Fruit fly (Drosophila melanogaster) whole organism, adult: ENCODE results near the gene SPoCk.

Experiments used
- CG11617 ChIP-seq: fragments of 200-800 bp; sonication (Bioruptor generic); optimal IDR thresholded peaks from 2 replicates; lab custom pipeline; 2017; ENCODE audit warnings: mild to moderate bottlenecking, missing biosample characterization, missing genetic modification reagents, missing genetic modification characterization
- CG12768 ChIP-seq: fragments of 200-800 bp; sonication (Bioruptor generic); optimal IDR thresholded peaks from 2 replicates; lab custom pipeline; 2017; ENCODE audit warnings: missing biosample characterization, missing genetic modification characterization, mild to moderate bottlenecking, moderate library complexity, missing genetic modification reagents
- CG14711 ChIP-seq: fragments of 200-800 bp; sonication (Bioruptor generic); optimal IDR thresholded peaks from 2 replicates; lab custom pipeline; 2018; ENCODE audit warnings: missing biosample characterization, mild to moderate bottlenecking, missing genetic modification characterization, moderate library complexity
- CG1620 ChIP-seq: fragments of 200-800 bp; sonication (Bioruptor generic); optimal IDR thresholded peaks from 2 replicates; lab custom pipeline; 2016; ENCODE audit warnings: missing biosample characterization, missing genetic modification characterization
- CG33017 ChIP-seq: fragments of 200-800 bp; sonication (Bioruptor generic); optimal IDR thresholded peaks from 2 replicates; lab custom pipeline; 2018; ENCODE audit warnings: missing biosample characterization, mild to moderate bottlenecking, missing genetic modification characterization, moderate library complexity
- CG5204 ChIP-seq: fragments of 200-800 bp; sonication (Bioruptor generic); optimal IDR thresholded peaks from 2 replicates; lab custom pipeline; 2016; ENCODE audit warnings: missing biosample characterization, missing genetic modification characterization
- CG7045 ChIP-seq: fragments of 200-800 bp; sonication (Bioruptor generic); optimal IDR thresholded peaks from 2 replicates; lab custom pipeline; 2017; ENCODE audit warnings: missing biosample characterization, mild to moderate bottlenecking, missing genetic modification characterization
- CG7101 ChIP-seq: fragments of 200-800 bp; sonication (Bioruptor generic); optimal IDR thresholded peaks from 2 replicates; lab custom pipeline; 2018; ENCODE audit warnings: missing biosample characterization, mild to moderate bottlenecking, missing genetic modification characterization, moderate library complexity
- Clk ChIP-seq: fragments of 200-800 bp; sonication (Bioruptor generic); optimal IDR thresholded peaks from 2 replicates; lab custom pipeline; 2017; ENCODE audit warnings: missing biosample characterization, missing genetic modification characterization
- Crg-1 ChIP-seq: fragments of 200-800 bp; sonication (Bioruptor generic); optimal IDR thresholded peaks from 2 replicates; lab custom pipeline; 2016; ENCODE audit warnings: missing biosample characterization, missing genetic modification characterization
- Hr96 ChIP-seq: fragments of 200-800 bp; sonication (Bioruptor generic); optimal IDR thresholded peaks from 2 replicates; lab custom pipeline; 2016; ENCODE audit warnings: missing biosample characterization, missing genetic modification characterization
- Mnt ChIP-seq: fragments of 200-800 bp; sonication (Bioruptor generic); optimal IDR thresholded peaks from 2 replicates; lab custom pipeline; 2016; ENCODE audit warnings: missing biosample characterization, mild to moderate bottlenecking, missing genetic modification characterization
- bab1 ChIP-seq: fragments of 200-800 bp; sonication (Bioruptor generic); optimal IDR thresholded peaks from 3 replicates; lab custom pipeline; 2019; ENCODE audit warnings: missing biosample characterization, mild to moderate bottlenecking, missing genetic modification characterization, moderate library complexity
- cic ChIP-seq: fragments of 200-800 bp; sonication (Bioruptor generic); optimal IDR thresholded peaks from 2 replicates; lab custom pipeline; 2017; ENCODE audit warnings: missing biosample characterization, mild to moderate bottlenecking, missing genetic modification characterization, moderate library complexity
- cnc ChIP-seq, 2 experiments: fragments of >200 bp; optimal IDR thresholded peaks; 2 replicates each; lab custom pipeline; 2017
- kay ChIP-seq: fragments of 200-800 bp; sonication (Bioruptor generic); peaks from one replicate; lab custom pipeline; 2016; ENCODE audit warnings: missing biosample characterization, missing genetic modification characterization, borderline replicate concordance
- ovo ChIP-seq: fragments of 200-800 bp; sonication (Bioruptor generic); optimal IDR thresholded peaks from 2 replicates; lab custom pipeline; 2016; ENCODE audit warnings: missing biosample characterization, missing genetic modification characterization
- pad ChIP-seq: fragments of 200-800 bp; sonication (Bioruptor generic); optimal IDR thresholded peaks from 3 replicates; lab custom pipeline; 2017; ENCODE audit warnings: missing biosample characterization, missing genetic modification characterization, mild to moderate bottlenecking, moderate library complexity, missing genetic modification reagents
- tj ChIP-seq: fragments of 200-800 bp; sonication (Bioruptor generic); optimal IDR thresholded peaks from 3 replicates; lab custom pipeline; 2017; ENCODE audit warnings: missing biosample characterization, mild to moderate bottlenecking, missing genetic modification characterization, moderate library complexity
- toe ChIP-seq: fragments of 200-800 bp; sonication (Bioruptor generic); optimal IDR thresholded peaks from 2 replicates; lab custom pipeline; 2016; ENCODE audit warnings: missing biosample characterization, missing genetic modification characterization

Gene SPoCk

dm6 chr3L:22742121-22742531 lies 7.1 kb upstream of the SPoCk start:
- TF ChIP-seq cnc (optimal IDR thresholded peaks at IDR 0.05; lab: Kevin White, UChicago) (no peak), pad (GFP tag; lab: Kevin White, UChicago) (no peak), tj (GFP tag; lab: Kevin White, UChicago) (peak; percentile 14), Crg-1 (GFP tag; lab: Kevin White, UChicago) (no peak), CG33017 (no peak), CG7045 (GFP tag; lab: Kevin White, UChicago) (no peak), CG11617 (GFP tag; lab: Kevin White, UChicago) (no peak), Clk (GFP tag; lab: Kevin White, UChicago) (no peak)

- peak; percentile 91 for TF ChIP-seq tj (GFP tag; lab: Kevin White, UChicago)
- no peak for TF ChIP-seq toe (GFP tag; lab: Kevin White, UChicago)
- TF ChIP-seq CG1620: no peak
- no peak for TF ChIP-seq pad (GFP tag; lab: Kevin White, UChicago)
- TF ChIP-seq Mnt (GFP tag; lab: Kevin White, UChicago): no peak
Measured at dm6 chr3L:22742945-22743582, 6.2 kb upstream of the SPoCk start.

dm6 chr3L:22749987-22750386 lies 743 bp downstream of the SPoCk start:
- TF ChIP-seq CG5204: no peak
- no peak for TF ChIP-seq Hr96 (GFP tag; lab: Kevin White, UChicago)
- TF ChIP-seq tj (GFP tag; lab: Kevin White, UChicago): no peak
- no peak for TF ChIP-seq CG7101 (tag; lab: Kevin White, UChicago)
- TF ChIP-seq CG33017: no peak
- no peak for TF ChIP-seq CG7045 (GFP tag; lab: Kevin White, UChicago)
- TF ChIP-seq CG1620: no peak
- TF ChIP-seq cic (GFP tag; lab: Kevin White, UChicago): no peak
- no peak for TF ChIP-seq toe (GFP tag; lab: Kevin White, UChicago)
- no peak for TF ChIP-seq bab1 (GFP tag; lab: Kevin White, UChicago)
- TF ChIP-seq CG14711 (tag; lab: Kevin White, UChicago): no peak
- no peak for TF ChIP-seq CG12768 (GFP tag; lab: Kevin White, UChicago)
- TF ChIP-seq Mnt (GFP tag; lab: Kevin White, UChicago): no peak
- no peak for TF ChIP-seq kay (GFP tag; lab: Kevin White, UChicago)

dm6 chr3L:22773383-22773873 lies 24.2 kb downstream of the SPoCk start:
- peak; percentile 75 for TF ChIP-seq Mnt (GFP tag; lab: Kevin White, UChicago)
- TF ChIP-seq CG7101 (tag; lab: Kevin White, UChicago): no peak
- TF ChIP-seq CG7045 (GFP tag; lab: Kevin White, UChicago): no peak
- TF ChIP-seq Hr96 (GFP tag; lab: Kevin White, UChicago): peak; percentile 37
- no peak for TF ChIP-seq cnc (optimal IDR thresholded peaks at IDR 0.05; lab: Kevin White, UChicago)
- TF ChIP-seq pad (GFP tag; lab: Kevin White, UChicago): no peak
- no peak for TF ChIP-seq CG11617 (GFP tag; lab: Kevin White, UChicago)
- TF ChIP-seq cic (GFP tag; lab: Kevin White, UChicago): no peak
- TF ChIP-seq CG5204: no peak
- TF ChIP-seq CG33017: no peak
- no peak for TF ChIP-seq Crg-1 (GFP tag; lab: Kevin White, UChicago)
- TF ChIP-seq bab1 (GFP tag; lab: Kevin White, UChicago): peak; percentile 25
- peak; percentile 66 for TF ChIP-seq tj (GFP tag; lab: Kevin White, UChicago)
- TF ChIP-seq CG14711 (tag; lab: Kevin White, UChicago): peak; percentile 63
- no peak for TF ChIP-seq kay (GFP tag; lab: Kevin White, UChicago)
- peak; percentile 57 for TF ChIP-seq ovo (GFP tag; lab: Kevin White, UChicago)
- no peak for TF ChIP-seq toe (GFP tag; lab: Kevin White, UChicago)
- no peak for TF ChIP-seq CG12768 (GFP tag; lab: Kevin White, UChicago)
- TF ChIP-seq CG1620: no peak
- no peak for TF ChIP-seq Clk (GFP tag; lab: Kevin White, UChicago)

- TF ChIP-seq tj (GFP tag; lab: Kevin White, UChicago) (peak; percentile 3), bab1 (GFP tag; lab: Kevin White, UChicago) (no peak)
Measured at dm6 chr3L:22774479-22774878, 25.2 kb downstream of the SPoCk start.

dm6 chr3L:22787947-22788489 lies 38.8 kb downstream of the SPoCk start, which contains the start of gene CG14448:
Gene CG14448 (plus strand): TSS chr3L:22788439.
- TF ChIP-seq CG7101 (tag; lab: Kevin White, UChicago): no peak
- no peak for TF ChIP-seq CG14711 (tag; lab: Kevin White, UChicago)
- TF ChIP-seq CG33017: no peak
- no peak for TF ChIP-seq CG1620
- TF ChIP-seq bab1 (GFP tag; lab: Kevin White, UChicago): no peak
- no peak for TF ChIP-seq CG12768 (GFP tag; lab: Kevin White, UChicago)
- TF ChIP-seq Crg-1 (GFP tag; lab: Kevin White, UChicago): no peak
- no peak for TF ChIP-seq CG7045 (GFP tag; lab: Kevin White, UChicago)
- no peak for TF ChIP-seq CG5204
